Worm (Caenorhabditis elegans) whole organism, L4/young adult: ENCODE results near the gene C01G5.5.

Experiments
- W03F9.2 ChIP-seq: fragments of 150-350 bp; optimal IDR thresholded peaks from 2 replicates; lab custom pipeline; 2014; ENCODE audit warnings: missing biosample characterization, missing genetic modification characterization
- him-1 ChIP-seq: sonication (generic microtip); optimal IDR thresholded peaks from 2 replicates; lab custom pipeline; 2016; ENCODE audit warnings: missing genotype, missing genetic modification reagents, missing genetic modification characterization, missing compliant biosample characterization

DNA sequence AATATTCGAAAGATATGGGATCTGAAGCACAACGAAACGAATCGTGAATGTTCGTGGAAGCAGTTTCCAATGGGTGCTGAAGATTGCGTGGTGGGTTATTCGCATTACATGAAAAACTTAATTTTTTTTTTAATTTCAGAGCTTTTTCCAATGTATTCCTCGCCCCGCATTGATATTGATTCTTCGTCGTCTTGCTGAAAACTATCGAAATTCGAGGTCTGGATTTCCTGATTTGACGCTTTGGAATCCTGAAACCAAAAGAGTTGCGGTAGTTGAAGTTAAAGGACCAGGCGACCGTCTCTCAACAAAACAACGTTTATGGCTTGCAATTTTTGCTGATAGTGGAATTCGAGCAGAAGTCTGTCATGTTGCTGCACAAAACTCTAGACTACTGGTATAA lies 27.6 kb downstream of the C01G5.5 start:
- no peak for TF ChIP-seq W03F9.2
- TF ChIP-seq him-1, result no peak
